Worm (Caenorhabditis elegans) whole organism, early embryonic: ENCODE measurements around the gene fbxb-65.

Experiments used
- B0310.2 ChIP-seq: sonication (generic microtip); optimal IDR thresholded peaks from 2 replicates; lab custom pipeline; 2016; ENCODE audit warnings: mild to moderate bottlenecking, missing genetic modification characterization, missing compliant biosample characterization
- aly-1 ChIP-seq: sonication (generic microtip); optimal IDR thresholded peaks from 2 replicates; lab custom pipeline; 2016; ENCODE audit warnings: missing genetic modification characterization, missing compliant biosample characterization
- ama-1 ChIP-seq: fragments of 150-350 bp; optimal IDR thresholded peaks from 2 replicates; lab custom pipeline; 2014
- hmbx-1 ChIP-seq: sonication (generic microtip); optimal IDR thresholded peaks from 2 replicates; lab custom pipeline; 2016; ENCODE audit warnings: mild to moderate bottlenecking, missing genetic modification characterization, missing compliant biosample characterization
- hmg-4 ChIP-seq: fragments of 200-800 bp; sonication (Bioruptor generic); optimal IDR thresholded peaks from 2 replicates; lab custom pipeline; 2018; ENCODE audit warnings: mild to moderate bottlenecking, missing genetic modification characterization, missing compliant biosample characterization
- scrt-1 ChIP-seq: fragments of 200-800 bp; sonication (Bioruptor generic); IDR thresholded peaks from 2 replicates; pipeline ENCODE4 v1.3.6; 2022; ENCODE audit warnings: missing genetic modification characterization, missing compliant biosample characterization

DNA sequence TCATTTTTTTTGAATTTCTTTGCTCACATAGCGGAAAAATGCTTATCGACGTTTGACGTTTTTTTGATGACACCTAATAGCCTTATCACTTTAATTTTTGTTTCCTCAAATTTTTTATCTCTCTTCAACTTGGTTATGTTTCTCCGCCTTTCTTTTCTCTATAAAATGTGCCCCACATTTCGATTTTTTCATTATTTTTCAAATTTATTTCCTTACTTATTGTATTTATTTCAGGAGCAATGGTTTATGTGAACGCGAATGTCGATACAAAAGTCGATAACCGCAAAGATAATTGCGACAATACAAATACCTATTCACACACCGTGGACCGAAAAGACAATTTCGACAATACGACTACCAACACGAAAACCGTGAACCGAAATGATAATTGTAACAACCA lies 9.0 kb upstream of the fbxb-65 start, which contains the start of gene sdz-6:
- no peak for TF ChIP-seq hmg-4 (GFP tag; lab: Kevin White, UChicago)
- TF ChIP-seq B0310.2 (tag; lab: Kevin White, UChicago) = no peak
- TF ChIP-seq scrt-1 (GFP tag; lab: Robert Waterston, UW) = no peak
- no peak for TF ChIP-seq ama-1 (lab: Kevin White, UChicago)
- no peak for TF ChIP-seq hmbx-1
- TF ChIP-seq aly-1 = no peak
